Worm (Caenorhabditis elegans): Measurements from ENCODE around the gene Y38F1A.1.

DNA sequence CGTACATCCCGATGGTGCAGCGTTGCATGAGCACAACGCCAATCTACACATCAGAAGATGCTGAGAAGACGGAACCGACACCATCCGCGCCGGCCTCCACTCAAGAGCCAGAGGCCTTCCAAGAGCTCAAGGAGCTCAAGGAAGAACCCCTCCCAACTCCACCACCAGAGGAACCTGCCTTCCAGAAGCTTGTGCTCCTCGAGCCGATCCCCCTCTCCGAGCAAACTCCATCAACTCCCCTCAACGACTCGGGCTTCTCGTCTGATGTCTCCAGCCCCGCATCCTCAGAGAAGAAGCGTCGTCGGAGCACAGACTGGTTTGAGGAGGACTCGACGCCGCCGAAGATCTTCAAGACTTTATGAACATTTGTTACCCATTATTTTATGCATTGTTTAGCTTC, 37.6 kb upstream of the Y38F1A.1 start:
- TF ChIP-seq attf-6 (GFP tag; IDR thresholded peaks at IDR 0.05) (no peak), madf-10 (tag; optimal IDR thresholded peaks at IDR 0.05) (no peak), unc-62 (GFP tag; optimal IDR thresholded peaks at IDR 0.05) (no peak), ama-1 (optimal IDR thresholded peaks at IDR 0.05) (no peak), ama-1 (GFP tag; optimal IDR thresholded peaks at IDR 0.05) (no peak), madf-3 (GFP tag; IDR thresholded peaks at IDR 0.05) (no peak), pha-4 (tag; optimal IDR thresholded peaks at IDR 0.05) (no peak), sdz-38 (tag; optimal IDR thresholded peaks at IDR 0.05) (no peak), F10E7.11 (tag; optimal IDR thresholded peaks at IDR 0.05) (no peak), Y95B8A.8 (GFP tag; IDR thresholded peaks at IDR 0.05) (no peak), nfya-1 (tag; optimal IDR thresholded peaks at IDR 0.05; ENCODE audit: borderline replicate concordance, insufficient read depth) (no peak), F39B2.1 (GFP tag; IDR thresholded peaks at IDR 0.05) (no peak), nhr-90 (tag; optimal IDR thresholded peaks at IDR 0.05) (no peak), aptf-3 (GFP tag; IDR thresholded peaks at IDR 0.05) (no peak), lin-54 (GFP tag; optimal IDR thresholded peaks at IDR 0.05) (no peak)

Data from whole organism, young adult.